Fruit fly (Drosophila melanogaster): Measurements from ENCODE around the gene CG33116.
A peak's percentile ranks its signal among the peaks of the same experiment; 100 is the strongest.

The CG33116 gene

DNA sequence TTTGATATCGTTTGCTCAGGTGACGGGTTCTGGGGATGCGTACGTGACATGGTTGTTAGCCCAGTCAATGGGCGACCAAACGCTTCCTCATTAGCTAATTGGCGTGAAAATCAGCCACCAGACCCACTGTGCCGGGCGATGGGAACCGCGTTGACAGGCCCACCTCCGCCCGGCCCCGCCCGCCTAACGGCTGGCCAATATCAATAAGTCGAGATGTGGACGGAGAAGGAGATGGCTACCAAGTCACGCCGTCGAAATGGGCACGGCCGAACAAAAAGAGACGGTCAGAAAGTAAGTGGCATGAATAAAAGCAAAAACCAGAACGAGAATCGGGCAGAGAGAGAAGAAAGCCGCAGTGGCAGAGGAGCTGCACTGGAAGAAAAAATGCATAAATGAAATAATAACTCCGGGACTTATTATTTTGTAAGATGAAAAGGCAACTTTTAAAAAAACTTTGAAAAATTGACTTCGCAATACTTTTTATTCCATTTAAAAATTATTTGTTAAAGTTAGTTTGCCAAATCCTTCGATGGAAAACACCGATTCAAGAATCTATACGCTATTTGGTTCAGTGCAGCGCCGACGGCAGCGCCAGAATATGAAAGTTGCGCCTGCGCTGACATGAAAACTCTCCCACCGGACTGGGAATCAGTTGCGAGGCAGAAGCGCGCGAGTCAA lies 4.6 kb downstream of the CG33116 start, which contains the start of gene CG13082:
CG13082 (plus strand) TSS at position 647 of the 678 bp plus-strand sequence.
- TF ChIP-seq CG15710 (tag; optimal IDR thresholded peaks at IDR 0.05): peak; percentile 79
- peak; percentile 49 for TF ChIP-seq CG32121 (GFP tag; IDR thresholded peaks at IDR 0.05)
- TF ChIP-seq CG12605 (GFP tag; IDR thresholded peaks at IDR 0.05): peak; percentile 75
- TF ChIP-seq D1 (tag; optimal IDR thresholded peaks at IDR 0.05): no peak
- peak; percentile 83 for TF ChIP-seq Ets98B (GFP tag; IDR thresholded peaks at IDR 0.05)
- TF ChIP-seq EcR (GFP tag; optimal IDR thresholded peaks at IDR 0.05): peak; percentile 11
- TF ChIP-seq Pif1A (GFP tag; optimal IDR thresholded peaks at IDR 0.05): peak; percentile 85
- peak; percentile 72 for TF ChIP-seq CG17806 (tag; optimal IDR thresholded peaks at IDR 0.05)
- TF ChIP-seq CG8159 (tag; optimal IDR thresholded peaks at IDR 0.05): peak; percentile 83
- peak; percentile 81 for TF ChIP-seq fd96Ca (GFP tag; IDR thresholded peaks at IDR 0.05)
- peak; percentile 83 for TF ChIP-seq CG4496 (GFP tag; IDR thresholded peaks at IDR 0.05)
- no peak for TF ChIP-seq rn (GFP tag; IDR thresholded peaks at IDR 0.05)
- TF ChIP-seq Pif1B (GFP tag; optimal IDR thresholded peaks at IDR 0.05): peak; percentile 89
- TF ChIP-seq CG8301 (tag; optimal IDR thresholded peaks at IDR 0.05): peak; percentile 97
- TF ChIP-seq CG9948 (tag; optimal IDR thresholded peaks at IDR 0.05): peak; percentile 75
- peak; percentile 97 for TF ChIP-seq CG14655 (GFP tag; optimal IDR thresholded peaks at IDR 0.05)
- peak; percentile 93 for TF ChIP-seq Snoo (tag; optimal IDR thresholded peaks at IDR 0.05)
- no peak for TF ChIP-seq gl (tag; optimal IDR thresholded peaks at IDR 0.05)
- peak; percentile 56 for TF ChIP-seq CG34367 (tag; optimal IDR thresholded peaks at IDR 0.05)
- TF ChIP-seq CG13204 (GFP tag; optimal IDR thresholded peaks at IDR 0.05): peak; percentile 44
- no peak for TF ChIP-seq CG10348 (GFP tag; IDR thresholded peaks at IDR 0.05)

DNA sequence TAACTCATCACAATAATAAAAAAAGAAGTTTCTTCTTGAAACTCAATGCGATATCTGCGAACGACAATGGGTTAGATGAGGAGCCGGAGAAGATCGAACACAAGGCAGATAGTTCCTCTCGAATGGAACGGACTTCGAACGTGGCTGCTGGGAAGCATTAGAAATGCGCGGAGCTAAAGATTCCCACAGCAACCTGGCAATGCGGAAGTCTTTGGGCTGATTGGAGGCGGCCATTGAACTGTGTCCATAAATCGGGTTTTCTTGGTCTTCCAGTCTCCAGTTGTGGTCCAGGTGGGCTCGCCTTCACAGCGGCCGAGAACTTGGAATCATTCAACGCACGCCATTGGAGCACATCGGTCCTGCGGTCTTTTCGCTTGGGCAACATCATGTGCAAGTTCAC lies 7.0 kb downstream of the CG33116 start, which contains the start of gene CG13081:
CG13081 (plus strand) TSS at position 301 of the 400 bp plus-strand sequence.
- TF ChIP-seq EcR (GFP tag; optimal IDR thresholded peaks at IDR 0.05) (no peak), Snoo (tag; optimal IDR thresholded peaks at IDR 0.05) (no peak)

DNA sequence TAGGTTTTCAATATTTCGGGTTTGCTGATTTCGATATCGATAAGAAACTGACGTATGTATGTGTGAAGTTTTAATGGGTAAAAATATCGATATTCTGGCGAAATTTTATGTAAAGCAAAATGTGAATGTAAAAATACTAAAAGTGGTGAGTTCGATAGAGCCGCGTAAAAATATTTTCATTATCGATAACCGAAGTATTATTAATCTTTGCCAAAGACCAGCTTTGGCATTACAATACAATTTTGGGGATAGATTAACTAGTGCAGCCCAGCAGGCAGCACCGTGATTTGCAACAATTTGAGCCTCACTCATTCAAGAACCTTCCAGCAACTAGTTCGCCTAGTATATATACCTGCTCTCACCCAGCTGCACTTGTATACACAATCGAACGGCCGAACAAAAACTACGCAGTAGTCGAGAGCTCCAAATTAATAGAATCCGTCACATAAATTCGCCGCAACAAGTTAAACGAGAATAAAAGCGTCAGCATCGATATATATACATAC lies 9.0 kb downstream of the CG33116 start:
- TF ChIP-seq Ets98B (GFP tag; IDR thresholded peaks at IDR 0.05): 0 out of 2 replicates have a peak, but pooled peaks have one; percentile 7
- no peak for TF ChIP-seq CG8301 (tag; optimal IDR thresholded peaks at IDR 0.05)
- TF ChIP-seq CG12605 (GFP tag; IDR thresholded peaks at IDR 0.05): peak; percentile 17; the same call in 1 of the 2 replicates

DNA sequence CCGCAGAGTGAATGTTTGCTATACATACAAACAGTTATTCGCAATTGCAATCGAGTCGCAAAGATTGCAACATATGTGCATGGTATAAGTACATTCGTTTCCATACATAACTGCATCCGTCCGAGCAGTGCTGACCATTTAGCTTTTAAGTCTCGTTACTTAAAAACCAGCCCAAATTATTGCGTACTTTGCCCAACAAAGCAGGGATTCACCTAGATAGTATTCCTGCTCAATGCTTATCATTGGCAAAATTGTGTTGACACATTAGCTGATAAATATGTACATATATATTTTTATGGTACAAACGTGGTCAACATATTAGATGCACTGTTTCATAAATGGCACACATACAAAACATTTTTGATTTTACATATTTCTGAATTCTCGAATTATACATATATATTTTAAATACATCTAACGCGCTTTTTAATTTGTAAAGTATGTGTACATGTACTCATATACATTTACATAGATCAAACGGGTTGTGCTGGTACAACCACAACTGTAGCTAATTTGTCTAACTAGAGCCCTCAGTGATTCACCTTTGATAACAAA lies 9.8 kb downstream of the CG33116 start:
- TF ChIP-seq CG14655 (GFP tag; optimal IDR thresholded peaks at IDR 0.05) (no peak), D1 (tag; optimal IDR thresholded peaks at IDR 0.05) (no peak), CG15710 (tag; optimal IDR thresholded peaks at IDR 0.05) (no peak), CG13204 (GFP tag; optimal IDR thresholded peaks at IDR 0.05) (no peak), fd96Ca (GFP tag; IDR thresholded peaks at IDR 0.05) (no peak), CG34367 (tag; optimal IDR thresholded peaks at IDR 0.05) (no peak)

DNA sequence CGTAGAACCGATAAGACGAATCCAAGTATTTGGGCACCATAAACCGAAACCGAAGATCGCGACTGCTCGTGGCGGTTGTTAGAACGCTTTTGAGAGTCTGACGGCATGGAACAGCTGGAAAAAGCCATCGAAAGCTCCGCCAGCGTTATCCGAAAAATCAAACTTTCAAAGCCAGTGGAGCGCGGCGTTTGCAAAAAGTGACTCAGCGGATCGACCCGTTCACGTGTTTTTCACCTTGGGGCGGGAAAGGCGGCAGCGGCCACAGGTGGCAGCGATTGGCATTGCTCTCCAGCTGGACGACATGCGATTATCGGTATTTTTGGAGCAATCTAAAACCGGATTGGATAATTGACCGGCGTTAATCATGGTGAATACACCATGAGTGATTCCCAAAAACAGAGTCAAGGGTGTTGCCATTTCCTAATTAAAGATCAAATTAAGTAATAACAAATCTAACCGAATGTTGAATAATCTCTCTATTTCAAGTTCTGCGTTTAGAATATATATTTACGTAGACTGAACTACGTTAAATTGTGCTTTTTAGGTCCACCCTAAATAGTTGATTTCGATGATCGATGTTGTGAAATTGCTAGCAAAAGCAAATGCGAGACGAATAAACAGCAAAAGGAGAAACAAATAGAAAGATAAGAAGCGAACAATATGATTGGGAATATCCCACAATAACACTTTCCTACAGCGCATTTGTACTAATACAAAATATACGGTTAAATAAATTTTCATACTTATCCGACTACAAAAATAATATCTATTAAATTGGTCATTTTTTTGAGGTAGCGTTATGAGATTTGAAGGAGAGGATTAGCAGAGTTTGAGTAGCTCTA lies 13.8 kb downstream of the CG33116 start, which contains the start of gene CG10337:
CG10337 (minus strand) TSS at position 91 of the 842 bp plus-strand sequence.
- TF ChIP-seq CG17806 (tag; optimal IDR thresholded peaks at IDR 0.05) (no peak), Ets98B (GFP tag; IDR thresholded peaks at IDR 0.05) (0 out of 2 replicates have a peak, but pooled peaks have one; percentile 12), CG8159 (tag; optimal IDR thresholded peaks at IDR 0.05) (peak; percentile 83), Pif1B (GFP tag; optimal IDR thresholded peaks at IDR 0.05) (peak; percentile 34), CG12605 (GFP tag; IDR thresholded peaks at IDR 0.05) (no peak), CG15710 (tag; optimal IDR thresholded peaks at IDR 0.05) (no peak), CG10348 (GFP tag; IDR thresholded peaks at IDR 0.05) (no peak)

DNA sequence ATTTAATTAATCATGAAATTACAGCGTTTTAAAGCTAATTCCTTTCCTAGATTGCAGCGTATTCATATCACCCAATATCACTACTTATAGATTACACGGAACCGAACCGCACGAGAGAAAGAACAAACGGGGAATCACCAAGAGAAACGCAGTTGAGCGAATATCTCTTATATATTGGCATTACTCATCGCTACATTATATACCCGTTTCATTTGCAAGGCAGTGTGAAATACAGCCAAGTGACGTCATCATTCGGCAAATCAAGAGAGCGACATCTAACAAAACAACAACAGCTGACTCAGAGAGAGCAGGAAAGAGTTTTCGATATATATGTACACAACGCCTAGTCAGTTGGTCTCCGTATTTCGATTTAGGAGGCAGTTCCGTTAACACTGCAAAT lies 14.9 kb downstream of the CG33116 start, which contains the start of gene Tep4:
Tep4 (plus strand) TSS at position 350 of the 400 bp plus-strand sequence.
- TF ChIP-seq Snoo (tag; optimal IDR thresholded peaks at IDR 0.05) (no peak), CG8159 (tag; optimal IDR thresholded peaks at IDR 0.05) (no peak), CG12605 (GFP tag; IDR thresholded peaks at IDR 0.05) (0 out of 2 replicates have a peak, but pooled peaks have one; percentile 7), EcR (GFP tag; optimal IDR thresholded peaks at IDR 0.05) (peak; percentile 31), CG34367 (tag; optimal IDR thresholded peaks at IDR 0.05) (no peak)

All from whole organism, pupa.